Worm (Caenorhabditis elegans) whole organism, L1 larva: ENCODE measurements around the gene bcs-1.

Source experiments
- ceh-8 ChIP-seq: fragments of 200-800 bp; sonication (Bioruptor generic); optimal IDR thresholded peaks from 2 replicates; lab custom pipeline; 2018; ENCODE audit warnings: mild to moderate bottlenecking, missing genetic modification characterization, moderate library complexity, missing compliant biosample characterization
- ceh-88 ChIP-seq: fragments of 200-800 bp; sonication (Bioruptor generic); IDR thresholded peaks from 2 replicates; pipeline ENCODE4 v1.3.6; 2022; ENCODE audit warnings: missing genetic modification characterization, missing compliant biosample characterization
- efl-1 ChIP-seq, 4 experiments: fragments of 150-350 bp; optimal IDR thresholded peaks in 3 of 4; peaks in 1 of 4; 1 replicate in 1 of 4; 2 replicates in 3 of 4; lab custom pipeline; 2014; ENCODE audit warnings: missing biosample characterization in 2 of 4, missing genetic modification characterization in 2 of 4, missing genetic modification reagents in 2 of 4
- mdl-1 ChIP-seq, 2 experiments: fragments of 150-350 bp; optimal IDR thresholded peaks; 2 replicates each; lab custom pipeline; 2014 to 2017; ENCODE audit warnings: missing biosample characterization in 2 of 2, missing genetic modification characterization in 2 of 2, inconsistent platforms in 1 of 2
- nhr-11 ChIP-seq: fragments of 150-350 bp; optimal IDR thresholded peaks from 2 replicates; lab custom pipeline; 2014; ENCODE audit warnings: missing biosample characterization, missing genetic modification characterization
- tbx-2 ChIP-seq: sonication (generic microtip); optimal IDR thresholded peaks from 2 replicates; lab custom pipeline; 2016; ENCODE audit warnings: missing genetic modification characterization, missing compliant biosample characterization
- unc-62 ChIP-seq: fragments of 150-350 bp; optimal IDR thresholded peaks from 2 replicates; lab custom pipeline; 2014; ENCODE audit warnings: missing biosample characterization, missing genetic modification reagents, missing genetic modification characterization

ce11 chrII:8569038-8569977, 1.6 kb upstream of the bcs-1 start, which contains the start of the genes col-38 and rpl-5:
- peak in 1 of 2 experiments; percentile 85 for TF ChIP-seq mdl-1 (tag; optimal IDR thresholded peaks at IDR 0.05; lab: Kevin White, UChicago)
- TF ChIP-seq efl-1 (optimal IDR thresholded peaks at IDR 0.05; lab: Kevin White, UChicago): peak; percentile 82 to 98
- peak; percentile 97 to 100 for TF ChIP-seq efl-1 (GFP tag; optimal IDR thresholded peaks at IDR 0.05 in 1 of 2; lab: Kevin White, UChicago)
- peak; percentile 60 for TF ChIP-seq ceh-8 (GFP tag; lab: Kevin White, UChicago)
- TF ChIP-seq nhr-11 (tag; lab: Kevin White, UChicago): peak; percentile 54
- peak; percentile 91 for TF ChIP-seq tbx-2 (tag; lab: Kevin White, UChicago)
- peak; percentile 79 for TF ChIP-seq ceh-88
- no peak for TF ChIP-seq unc-62 (GFP tag; lab: Kevin White, UChicago)
